Worm (Caenorhabditis elegans) whole organism, L4 larva: ENCODE measurements around the gene F13E9.19.

Source experiments
- F49E8.2 ChIP-seq: sonication (generic microtip); optimal IDR thresholded peaks from 2 replicates; lab custom pipeline; 2016; ENCODE audit warnings: missing compliant biosample characterization, mild to moderate bottlenecking, missing genetic modification characterization, borderline replicate concordance
- R02D3.7 ChIP-seq: fragments of 150-350 bp; sonication (generic microtip); optimal IDR thresholded peaks from 3 replicates; lab custom pipeline; 2014; ENCODE audit warnings: missing biosample characterization, missing genetic modification characterization
- Y48G9A.11 ChIP-seq: fragments of 200-800 bp; sonication (Bioruptor generic); IDR thresholded peaks from 2 replicates; pipeline ENCODE4 v1.3.6; 2022; ENCODE audit warnings: missing genetic modification reagents, missing genetic modification characterization, missing compliant biosample characterization
- arid-1 ChIP-seq: fragments of 200-800 bp; sonication (Bioruptor generic); conservative IDR thresholded peaks from 2 replicates; pipeline ENCODE4 v1.3.6; 2022; ENCODE audit warnings: missing genetic modification reagents, missing genetic modification characterization, missing compliant biosample characterization
- ceh-62 ChIP-seq: sonication (generic microtip); optimal IDR thresholded peaks from 2 replicates; lab custom pipeline; 2017; ENCODE audit warnings: missing biosample characterization, missing genetic modification characterization
- daf-12 ChIP-seq: fragments of 150-350 bp; optimal IDR thresholded peaks from 2 replicates; lab custom pipeline; 2014; ENCODE audit warnings: missing biosample characterization, missing genetic modification reagents, missing genetic modification characterization
- dmd-6 ChIP-seq: fragments of 200-800 bp; sonication (Bioruptor generic); IDR thresholded peaks from 2 replicates; pipeline ENCODE4 v1.3.6; 2022; ENCODE audit warnings: missing genetic modification reagents, missing genetic modification characterization, missing compliant biosample characterization
- dmd-8 ChIP-seq: fragments of 200-800 bp; sonication (Bioruptor generic); IDR thresholded peaks from 2 replicates; pipeline ENCODE4 v1.3.6; 2022; ENCODE audit warnings: missing genetic modification characterization, missing compliant biosample characterization
- dve-1 ChIP-seq: sonication (generic microtip); optimal IDR thresholded peaks from 2 replicates; lab custom pipeline; 2017; ENCODE audit warnings: antibody characterized with exemption, mild to moderate bottlenecking, missing genetic modification characterization, missing compliant biosample characterization; ENCODE audit not compliant: insufficient read depth
- fkh-10 ChIP-seq: fragments of 150-350 bp; optimal IDR thresholded peaks from 2 replicates; lab custom pipeline; 2014; ENCODE audit warnings: missing biosample characterization, missing genetic modification reagents, missing genetic modification characterization
- hlh-30 ChIP-seq: sonication (generic microtip); optimal IDR thresholded peaks from 2 replicates; lab custom pipeline; 2017; ENCODE audit warnings: antibody characterized with exemption, mild to moderate bottlenecking, missing genetic modification characterization, missing compliant biosample characterization; ENCODE audit not compliant: insufficient read depth
- lin-15B ChIP-seq: fragments of 150-350 bp; sonication (generic microtip); optimal IDR thresholded peaks from 3 replicates; lab custom pipeline; 2014; ENCODE audit warnings: missing biosample characterization, missing genetic modification characterization
- madf-9 ChIP-seq: fragments of 200-800 bp; sonication (Bioruptor generic); conservative IDR thresholded peaks from 2 replicates; pipeline ENCODE4 v1.3.6; 2022; ENCODE audit warnings: missing genetic modification reagents, missing genetic modification characterization, missing compliant biosample characterization
- mdl-1 ChIP-seq, 2 experiments: fragments of 150-350 bp in 1 of 2; sonication (generic microtip) in 1 of 2; optimal IDR thresholded peaks; 2 replicates each; lab custom pipeline; 2014 to 2017; ENCODE audit warnings: missing biosample characterization in 2 of 2, missing genetic modification characterization in 2 of 2
- mep-1 ChIP-seq: fragments of 150-350 bp; sonication (generic microtip); optimal IDR thresholded peaks from 3 replicates; lab custom pipeline; 2014; ENCODE audit warnings: missing biosample characterization, missing genetic modification characterization
- mes-2 ChIP-seq: sonication (generic microtip); optimal IDR thresholded peaks from 2 replicates; lab custom pipeline; 2016; ENCODE audit warnings: missing genotype, mild to moderate bottlenecking, missing genetic modification characterization, missing compliant biosample characterization; ENCODE audit not compliant: poor library complexity, severe bottlenecking
- mxl-2 ChIP-seq: fragments of 200-800 bp; sonication (Bioruptor generic); conservative IDR thresholded peaks from 2 replicates; pipeline ENCODE4 v1.3.6; 2022; ENCODE audit warnings: missing genetic modification reagents, missing genetic modification characterization, missing compliant biosample characterization
- mxl-3 ChIP-seq: fragments of 200-800 bp; sonication (Bioruptor generic); optimal IDR thresholded peaks from 2 replicates; lab custom pipeline; 2018; ENCODE audit warnings: mild to moderate bottlenecking, missing genetic modification characterization, missing compliant biosample characterization
- nhr-6 ChIP-seq: fragments of 150-350 bp; optimal IDR thresholded peaks from 2 replicates; lab custom pipeline; 2014; ENCODE audit warnings: missing biosample characterization, missing genetic modification characterization
- php-3 ChIP-seq: fragments of 200-800 bp; sonication (Bioruptor generic); IDR thresholded peaks from 2 replicates; pipeline ENCODE4 v1.3.6; 2022; ENCODE audit warnings: missing genetic modification reagents, missing genetic modification characterization, missing compliant biosample characterization
- pqm-1 ChIP-seq: sonication (generic microtip); optimal IDR thresholded peaks from 2 replicates; lab custom pipeline; 2017; ENCODE audit warnings: missing biosample characterization, missing genetic modification characterization
- saeg-2 ChIP-seq: fragments of 200-800 bp; sonication (Bioruptor generic); IDR thresholded peaks from 2 replicates; pipeline ENCODE4 v1.3.6; 2022; ENCODE audit warnings: missing genetic modification reagents, missing genetic modification characterization, missing compliant biosample characterization
- sdz-12 ChIP-seq: fragments of 200-800 bp; sonication (Bioruptor generic); optimal IDR thresholded peaks from 2 replicates; lab custom pipeline; 2018; ENCODE audit warnings: mild to moderate bottlenecking, missing genetic modification characterization, missing compliant biosample characterization
- skn-1 ChIP-seq: fragments of 150-350 bp; optimal IDR thresholded peaks from 2 replicates; lab custom pipeline; 2014; ENCODE audit warnings: missing biosample characterization, missing genetic modification characterization
- spr-1 ChIP-seq: sonication (generic microtip); optimal IDR thresholded peaks from 2 replicates; lab custom pipeline; 2016; ENCODE audit warnings: mild to moderate bottlenecking, missing genetic modification characterization, missing compliant biosample characterization
- unc-130 ChIP-seq: sonication (generic microtip); optimal IDR thresholded peaks from 2 replicates; lab custom pipeline; 2016; ENCODE audit warnings: missing genetic modification reagents, missing genetic modification characterization, missing compliant biosample characterization
- unc-62 ChIP-seq, 3 experiments: fragments of 150-350 bp in 1 of 3; sonication (generic microtip); optimal IDR thresholded peaks in 2 of 3; peaks in 1 of 3; 1 replicate in 1 of 3; 2 replicates in 2 of 3; lab custom pipeline; 2014 to 2017; ENCODE audit warnings: missing biosample characterization in 3 of 3, missing genetic modification characterization in 3 of 3, missing genetic modification reagents in 3 of 3, missing genotype in 1 of 3
- zfp-3 ChIP-seq: fragments of 200-800 bp; sonication (Bioruptor generic); conservative IDR thresholded peaks from 2 replicates; pipeline ENCODE4 v1.3.6; 2022; ENCODE audit warnings: missing genetic modification reagents, missing genetic modification characterization, missing compliant biosample characterization
- zip-2 ChIP-seq: fragments of 150-350 bp; optimal IDR thresholded peaks from 2 replicates; lab custom pipeline; 2014; ENCODE audit warnings: missing biosample characterization, missing genetic modification characterization

Gene F13E9.19

ce11 chrIV:10870158-10870557 lies 29.0 kb upstream of the F13E9.19 start:
- no peak for TF ChIP-seq mxl-2 (GFP tag; lab: Robert Waterston, UW)
- no peak for TF ChIP-seq saeg-2 (GFP tag; lab: Robert Waterston, UW)
- no peak for TF ChIP-seq nhr-6 (tag; lab: Kevin White, UChicago)

ce11 chrIV:10874527-10874926 lies 24.7 kb upstream of the F13E9.19 start, which contains the start of gene F13E9.12:
Gene F13E9.12 (minus strand): TSS chrIV:10874627.
- TF ChIP-seq mxl-3 (GFP tag; lab: Kevin White, UChicago) (no peak), unc-130 (GFP tag; lab: Kevin White, UChicago) (no peak), skn-1 (tag; lab: Kevin White, UChicago) (no peak)

- no peak for TF ChIP-seq zip-2 (tag; lab: Kevin White, UChicago)
- no peak for TF ChIP-seq dmd-8 (GFP tag; lab: Robert Waterston, UW)
- TF ChIP-seq unc-62 (GFP tag; optimal IDR thresholded peaks at IDR 0.05 in 1 of 2; lab: Kevin White, UChicago) = peak in 1 of 2 experiments; percentile 65
- TF ChIP-seq unc-62 (tag; optimal IDR thresholded peaks at IDR 0.05; lab: Kevin White, UChicago) = no peak
- TF ChIP-seq madf-9 (GFP tag; lab: Robert Waterston, UW) = no peak
- no peak for TF ChIP-seq ceh-62
These were observed 22.4 kb upstream of the F13E9.19 start, which contains the start of gene fipr-14 for ce11 chrIV:10876844-10877243. Gene fipr-14 (plus strand): TSS chrIV:10877144.

ce11 chrIV:10879542-10879941 lies 19.7 kb upstream of the F13E9.19 start, which contains the start of gene sdz-13:
Gene sdz-13 (minus strand): TSS chrIV:10879642.
- no peak for TF ChIP-seq daf-12
- no peak for TF ChIP-seq hlh-30 (tag; lab: Kevin White, UChicago)
- TF ChIP-seq spr-1 = no peak
- no peak for TF ChIP-seq R02D3.7

- no peak for TF ChIP-seq mep-1 (tag; lab: Kevin White, UChicago)
These were observed 18.9 kb upstream of the F13E9.19 start, which contains the start of gene fipr-15 for ce11 chrIV:10880264-10880663. Gene fipr-15 (plus strand): TSS chrIV:10880564.

ce11 chrIV:10881230-10881629 lies 18.0 kb upstream of the F13E9.19 start, which contains the start of gene F13E9.13:
Gene F13E9.13 (plus strand): TSS chrIV:10881546.
- TF ChIP-seq pqm-1 (tag; lab: Kevin White, UChicago) (peak; percentile 2), F49E8.2 (tag; lab: Kevin White, UChicago) (no peak), sdz-12 (GFP tag; lab: Kevin White, UChicago) (no peak), php-3 (peak; percentile 85), lin-15B (no peak), zip-2 (tag; lab: Kevin White, UChicago) (no peak), Y48G9A.11 (GFP tag; lab: Robert Waterston, UW) (no peak), mdl-1 (tag; optimal IDR thresholded peaks at IDR 0.05; lab: Kevin White, UChicago) (peak in 1 of 2 experiments; percentile 30), nhr-6 (tag; lab: Kevin White, UChicago) (no peak), spr-1 (no peak), dmd-6 (GFP tag; lab: Robert Waterston, UW) (no peak), dve-1 (tag; lab: Kevin White, UChicago) (peak; percentile 80)

ce11 chrIV:10884263-10884662 lies 14.9 kb upstream of the F13E9.19 start, which contains the start of gene F13E9.5:
Gene F13E9.5 (minus strand): TSS chrIV:10884363.
- no peak for TF ChIP-seq zfp-3
- no peak for TF ChIP-seq mes-2
- no peak for TF ChIP-seq arid-1 (GFP tag; lab: Robert Waterston, UW)
- TF ChIP-seq fkh-10 = no peak
